Worm (Caenorhabditis elegans) whole organism, early embryonic: ENCODE data around the gene spc-1.

Experiments
- B0310.2 ChIP-seq: sonication (generic microtip); optimal IDR thresholded peaks from 2 replicates; lab custom pipeline; 2016; ENCODE audit warnings: mild to moderate bottlenecking, missing genetic modification characterization, missing compliant biosample characterization
- F13C5.2 ChIP-seq: sonication (generic microtip); optimal IDR thresholded peaks from 2 replicates; lab custom pipeline; 2017; ENCODE audit warnings: mild to moderate bottlenecking, missing genetic modification characterization, inconsistent platforms, missing compliant biosample characterization
- aly-1 ChIP-seq: sonication (generic microtip); optimal IDR thresholded peaks from 2 replicates; lab custom pipeline; 2016; ENCODE audit warnings: missing genetic modification characterization, missing compliant biosample characterization
- ama-1 ChIP-seq: fragments of 150-350 bp; optimal IDR thresholded peaks from 2 replicates; lab custom pipeline; 2014
- ceh-13 ChIP-seq: fragments of 200-800 bp; sonication (Bioruptor generic); optimal IDR thresholded peaks from 2 replicates; lab custom pipeline; 2018; ENCODE audit warnings: mild to moderate bottlenecking, missing genetic modification characterization, missing compliant biosample characterization
- ceh-36 ChIP-seq: sonication (generic microtip); optimal IDR thresholded peaks from 2 replicates; lab custom pipeline; 2016; ENCODE audit warnings: missing genetic modification characterization, inconsistent platforms, missing compliant biosample characterization
- ets-7 ChIP-seq: sonication (generic microtip); optimal IDR thresholded peaks from 2 replicates; lab custom pipeline; 2016; ENCODE audit warnings: missing genotype, missing genetic modification characterization, missing compliant biosample characterization
- flt-1 ChIP-seq: fragments of 200-800 bp; sonication (Bioruptor generic); IDR thresholded peaks from 2 replicates; pipeline ENCODE4 v1.3.6; 2022; ENCODE audit warnings: missing genetic modification characterization, missing compliant biosample characterization
- hmbx-1 ChIP-seq: sonication (generic microtip); optimal IDR thresholded peaks from 2 replicates; lab custom pipeline; 2016; ENCODE audit warnings: mild to moderate bottlenecking, missing genetic modification characterization, missing compliant biosample characterization
- hmg-4 ChIP-seq: fragments of 200-800 bp; sonication (Bioruptor generic); optimal IDR thresholded peaks from 2 replicates; lab custom pipeline; 2018; ENCODE audit warnings: mild to moderate bottlenecking, missing genetic modification characterization, missing compliant biosample characterization
- hnd-1 ChIP-seq: sonication (generic microtip); optimal IDR thresholded peaks from 2 replicates; lab custom pipeline; 2016; ENCODE audit warnings: missing genetic modification characterization, missing compliant biosample characterization
- pes-1 ChIP-seq: fragments of 200-800 bp; sonication (Bioruptor generic); IDR thresholded peaks from 2 replicates; pipeline ENCODE4 v1.3.6; 2022; ENCODE audit warnings: missing genetic modification reagents, missing genetic modification characterization, missing compliant biosample characterization
- scrt-1 ChIP-seq: fragments of 200-800 bp; sonication (Bioruptor generic); IDR thresholded peaks from 2 replicates; pipeline ENCODE4 v1.3.6; 2022; ENCODE audit warnings: missing genetic modification characterization, missing compliant biosample characterization
- sea-1 ChIP-seq: fragments of 200-800 bp; sonication (Bioruptor generic); conservative IDR thresholded peaks from 2 replicates; pipeline ENCODE4 v1.3.6; 2022; ENCODE audit warnings: missing genetic modification characterization, missing compliant biosample characterization
- tbx-11 ChIP-seq: fragments of 200-800 bp; sonication (Bioruptor generic); IDR thresholded peaks from 2 replicates; pipeline ENCODE4 v1.3.6; 2022; ENCODE audit warnings: missing genetic modification characterization, missing compliant biosample characterization
- tbx-37 ChIP-seq: fragments of 200-800 bp; sonication (Bioruptor generic); conservative IDR thresholded peaks from 2 replicates; pipeline ENCODE4 v1.3.6; 2022; ENCODE audit warnings: missing genetic modification reagents, missing genetic modification characterization, missing compliant biosample characterization
- tra-4 ChIP-seq: sonication (generic microtip); optimal IDR thresholded peaks from 2 replicates; lab custom pipeline; 2017; ENCODE audit warnings: missing genetic modification characterization, missing compliant biosample characterization

Gene spc-1

DNA sequence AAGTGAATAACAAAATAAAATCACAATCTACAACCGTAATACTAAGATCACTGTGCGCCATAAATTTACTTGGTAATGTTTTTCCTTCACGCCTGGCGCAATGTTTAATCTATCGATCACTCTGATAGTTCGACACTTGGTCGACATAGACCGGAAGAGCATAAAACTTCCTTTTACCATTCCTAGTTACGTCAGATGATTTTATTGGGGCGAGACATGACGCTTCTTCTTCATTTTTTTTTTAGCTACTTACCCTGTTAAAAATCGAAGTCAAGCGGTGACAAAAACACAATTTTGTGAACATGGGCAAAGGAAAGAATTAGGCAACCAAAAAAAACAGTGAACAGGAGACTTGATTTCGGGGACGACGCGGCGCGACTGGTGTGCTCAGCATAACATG lies 27.7 kb upstream of the spc-1 start:
- TF ChIP-seq hmbx-1 (tag; lab: Kevin White, UChicago) (no peak), hnd-1 (tag; lab: Kevin White, UChicago) (no peak), ceh-13 (GFP tag; lab: Kevin White, UChicago) (no peak), F13C5.2 (tag; lab: Kevin White, UChicago) (no peak), tra-4 (tag; lab: Kevin White, UChicago) (no peak), B0310.2 (tag; lab: Kevin White, UChicago) (no peak), ama-1 (no peak), flt-1 (GFP tag; lab: Robert Waterston, UW) (no peak), ets-7 (tag; lab: Kevin White, UChicago) (no peak), pes-1 (no peak), sea-1 (GFP tag; lab: Robert Waterston, UW) (no peak), hmg-4 (no peak), aly-1 (tag; lab: Kevin White, UChicago) (no peak), scrt-1 (no peak), tbx-37 (no peak), tbx-11 (no peak), ceh-36 (tag; lab: Kevin White, UChicago) (no peak)

DNA sequence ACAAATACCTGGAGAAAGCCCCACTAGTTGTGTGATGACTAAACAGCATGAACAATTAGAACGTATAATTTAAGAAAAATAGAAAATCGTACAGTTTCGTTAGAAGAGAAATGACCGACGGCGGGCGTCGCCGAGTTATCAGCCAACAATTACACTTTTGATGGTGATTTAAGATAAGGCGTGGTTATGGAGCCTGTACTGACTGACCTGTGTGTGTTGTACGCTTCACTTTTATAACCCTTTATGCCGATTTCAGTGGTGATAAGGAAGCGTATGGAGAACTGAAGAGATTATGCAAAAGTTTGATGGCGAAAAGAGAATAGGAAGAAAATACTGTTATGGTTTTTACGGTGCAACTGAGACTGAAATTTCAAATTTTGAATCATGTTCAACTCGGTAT lies 26.3 kb upstream of the spc-1 start:
- TF ChIP-seq scrt-1 (no peak), hmbx-1 (tag; lab: Kevin White, UChicago) (no peak), hmg-4 (no peak), ama-1 (no peak), tbx-37 (no peak), flt-1 (GFP tag; lab: Robert Waterston, UW) (no peak), aly-1 (tag; lab: Kevin White, UChicago) (no peak), ets-7 (tag; lab: Kevin White, UChicago) (no peak), sea-1 (GFP tag; lab: Robert Waterston, UW) (no peak), tbx-11 (no peak), tra-4 (tag; lab: Kevin White, UChicago) (no peak)

DNA sequence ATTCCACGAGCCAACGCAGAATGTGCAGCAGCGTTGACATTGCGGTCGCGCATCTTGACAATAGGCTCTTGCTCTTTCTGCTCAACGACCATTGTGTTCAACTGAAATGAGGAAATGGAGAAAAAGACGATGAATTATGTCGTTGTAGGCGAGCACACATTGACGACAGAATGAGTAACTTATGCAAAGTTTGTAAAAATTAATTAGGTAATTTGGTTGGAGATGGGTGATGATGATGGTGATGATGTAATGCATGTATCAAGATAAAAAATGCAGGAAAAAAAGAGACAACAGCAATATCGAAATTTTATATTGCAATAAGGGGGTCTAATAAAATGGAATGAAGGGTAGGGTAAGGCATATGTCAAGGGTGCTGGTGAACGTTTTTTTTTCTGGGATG lies 25.5 kb upstream of the spc-1 start, which contains the start of gene bbln-1:
Gene bbln-1, minus strand, starts transcription at position 101 of the 400 bp plus-strand sequence.
- TF ChIP-seq tra-4 (tag; lab: Kevin White, UChicago), result no peak
- no peak for TF ChIP-seq sea-1 (GFP tag; lab: Robert Waterston, UW)
- no peak for TF ChIP-seq tbx-37
- no peak for TF ChIP-seq flt-1 (GFP tag; lab: Robert Waterston, UW)
- no peak for TF ChIP-seq ceh-36 (tag; lab: Kevin White, UChicago)
- TF ChIP-seq pes-1, result no peak
- TF ChIP-seq aly-1 (tag; lab: Kevin White, UChicago), result no peak
- TF ChIP-seq ceh-13 (GFP tag; lab: Kevin White, UChicago), result no peak
- TF ChIP-seq tbx-11, result no peak
- no peak for TF ChIP-seq B0310.2 (tag; lab: Kevin White, UChicago)
- no peak for TF ChIP-seq F13C5.2 (tag; lab: Kevin White, UChicago)

DNA sequence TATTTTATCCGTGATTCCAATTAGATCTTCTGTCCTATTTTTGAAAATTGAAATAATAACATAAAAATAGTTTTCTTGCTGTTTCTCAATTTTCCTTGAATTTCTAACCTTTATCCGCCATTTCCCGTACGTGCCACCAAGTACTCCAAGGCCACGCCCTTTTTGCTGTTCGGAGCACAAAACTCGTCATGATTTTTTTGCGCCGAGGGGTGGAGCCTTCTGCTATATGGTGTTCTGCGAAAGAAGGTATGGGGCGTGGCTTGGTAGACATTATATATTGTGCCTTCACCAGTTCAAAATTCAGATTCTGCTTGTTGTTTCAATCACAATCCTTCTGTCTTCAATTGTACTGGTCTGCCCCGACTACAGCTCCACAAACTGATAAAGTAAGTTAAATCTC lies 18.4 kb upstream of the spc-1 start, which contains the start of gene C15C7.4:
Gene C15C7.4, plus strand, starts transcription at position 301 of the 400 bp plus-strand sequence.
- no peak for TF ChIP-seq ceh-36 (tag; lab: Kevin White, UChicago)
- no peak for TF ChIP-seq ama-1
- no peak for TF ChIP-seq hmbx-1 (tag; lab: Kevin White, UChicago)
- TF ChIP-seq flt-1 (GFP tag; lab: Robert Waterston, UW), result no peak
- no peak for TF ChIP-seq hmg-4
- no peak for TF ChIP-seq tbx-11
- TF ChIP-seq scrt-1, result no peak
- no peak for TF ChIP-seq hnd-1 (tag; lab: Kevin White, UChicago)
- TF ChIP-seq tra-4 (tag; lab: Kevin White, UChicago), result no peak
- TF ChIP-seq F13C5.2 (tag; lab: Kevin White, UChicago), result no peak
- TF ChIP-seq B0310.2 (tag; lab: Kevin White, UChicago), result no peak
- TF ChIP-seq tbx-37, result no peak
- no peak for TF ChIP-seq aly-1 (tag; lab: Kevin White, UChicago)
- no peak for TF ChIP-seq pes-1
- TF ChIP-seq ets-7 (tag; lab: Kevin White, UChicago), result no peak
- no peak for TF ChIP-seq ceh-13 (GFP tag; lab: Kevin White, UChicago)

DNA sequence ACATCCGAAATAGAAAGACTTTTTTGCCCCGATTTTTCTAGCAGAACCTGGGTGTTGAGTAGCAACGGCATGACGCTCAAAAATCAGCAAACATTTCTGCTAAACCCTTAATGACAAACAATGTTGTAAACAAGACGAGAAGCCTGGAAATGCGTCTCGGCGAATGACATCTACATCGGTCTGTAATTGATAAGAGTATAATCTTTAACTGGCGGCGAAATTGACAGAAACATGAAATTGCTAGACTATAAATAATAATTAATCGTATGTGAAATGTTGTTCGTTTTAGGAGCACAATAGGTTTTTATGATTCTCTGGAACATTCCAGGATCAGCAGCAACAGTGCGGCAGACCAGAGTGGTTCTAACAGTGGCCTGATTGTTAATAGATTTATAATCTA lies 14.8 kb upstream of the spc-1 start:
- TF ChIP-seq scrt-1, result no peak
- TF ChIP-seq aly-1 (tag; lab: Kevin White, UChicago), result no peak
- TF ChIP-seq ceh-13 (GFP tag; lab: Kevin White, UChicago), result no peak
- no peak for TF ChIP-seq tbx-37
- TF ChIP-seq ceh-36 (tag; lab: Kevin White, UChicago), result no peak
- TF ChIP-seq tra-4 (tag; lab: Kevin White, UChicago), result no peak

DNA sequence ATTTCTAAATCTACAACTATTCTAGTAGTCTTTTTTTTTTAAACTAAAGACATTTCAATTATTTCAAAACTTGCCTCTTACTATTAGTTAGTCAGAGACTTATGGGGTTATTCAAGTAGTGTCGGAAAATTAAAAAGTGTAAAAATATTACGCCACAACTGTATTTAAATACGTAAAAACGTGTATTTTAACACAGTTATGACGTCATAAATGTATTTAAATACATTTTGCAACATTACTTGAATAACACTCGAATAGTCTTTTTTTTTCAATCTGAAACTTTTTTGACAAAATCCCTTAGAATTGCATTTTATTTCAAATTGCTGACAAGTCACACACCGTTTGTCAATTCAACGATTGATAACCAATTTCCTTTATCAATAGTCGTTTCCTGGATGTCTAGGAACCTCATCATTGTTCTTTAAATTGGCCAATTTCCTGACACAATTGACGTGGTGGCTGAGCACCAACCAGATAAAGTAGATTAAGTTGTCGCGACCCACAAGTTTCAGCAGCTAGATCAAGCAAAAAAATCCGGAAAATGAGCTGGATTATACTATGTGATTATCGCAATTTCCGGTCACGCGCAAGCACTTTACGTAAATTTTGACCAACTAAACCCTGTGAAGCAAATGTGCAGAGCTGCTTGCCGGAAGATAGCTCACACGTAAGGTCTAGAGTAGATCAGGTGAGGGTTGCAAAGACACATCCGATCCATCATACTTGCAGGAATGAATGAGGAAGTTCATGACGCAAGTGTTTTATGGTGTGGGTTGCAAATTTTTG lies 12.8 kb upstream of the spc-1 start:
- TF ChIP-seq hnd-1 (tag; lab: Kevin White, UChicago) (no peak), flt-1 (GFP tag; lab: Robert Waterston, UW) (no peak), ama-1 (no peak), tbx-37 (no peak), F13C5.2 (tag; lab: Kevin White, UChicago) (no peak), hmbx-1 (tag; lab: Kevin White, UChicago) (no peak), ceh-13 (GFP tag; lab: Kevin White, UChicago) (no peak), pes-1 (no peak), sea-1 (GFP tag; lab: Robert Waterston, UW) (no peak), aly-1 (tag; lab: Kevin White, UChicago) (no peak), tbx-11 (no peak), scrt-1 (no peak), ceh-36 (tag; lab: Kevin White, UChicago) (no peak), ets-7 (tag; lab: Kevin White, UChicago) (no peak), tra-4 (tag; lab: Kevin White, UChicago) (no peak), hmg-4 (no peak)

DNA sequence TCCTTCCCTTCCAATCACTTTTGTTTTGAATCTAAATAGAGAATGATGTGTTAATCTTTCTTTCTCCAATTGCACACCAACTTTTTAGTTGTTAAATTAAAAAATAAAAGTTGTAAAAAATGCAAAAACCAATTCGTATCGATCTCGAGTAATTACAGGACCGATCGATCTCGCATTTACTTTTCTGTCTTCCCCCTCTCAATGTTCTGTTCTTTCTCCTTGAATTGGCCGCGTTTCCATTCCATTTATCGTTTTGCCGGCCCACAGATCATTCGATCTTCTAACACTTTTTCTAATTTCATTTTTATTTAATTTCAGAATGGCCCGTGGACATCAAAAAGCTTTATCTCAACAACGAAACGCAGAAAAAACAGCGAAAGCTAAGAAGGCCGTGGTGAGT lies 8.3 kb upstream of the spc-1 start, which contains the start of gene K10B3.1:
Gene K10B3.1, plus strand, starts transcription at position 301 of the 400 bp plus-strand sequence.
- TF ChIP-seq F13C5.2 (tag; lab: Kevin White, UChicago), result no peak
- TF ChIP-seq ceh-36 (tag; lab: Kevin White, UChicago), result no peak
- no peak for TF ChIP-seq hmbx-1 (tag; lab: Kevin White, UChicago)
- TF ChIP-seq flt-1 (GFP tag; lab: Robert Waterston, UW), result no peak
- no peak for TF ChIP-seq ceh-13 (GFP tag; lab: Kevin White, UChicago)
- TF ChIP-seq tra-4 (tag; lab: Kevin White, UChicago), result no peak
- no peak for TF ChIP-seq B0310.2 (tag; lab: Kevin White, UChicago)
- no peak for TF ChIP-seq sea-1 (GFP tag; lab: Robert Waterston, UW)
- TF ChIP-seq pes-1, result no peak
- TF ChIP-seq ets-7 (tag; lab: Kevin White, UChicago), result no peak
- TF ChIP-seq scrt-1, result no peak
- no peak for TF ChIP-seq hnd-1 (tag; lab: Kevin White, UChicago)
- TF ChIP-seq ama-1, result no peak
- no peak for TF ChIP-seq tbx-37
- TF ChIP-seq hmg-4, result no peak
- TF ChIP-seq aly-1 (tag; lab: Kevin White, UChicago), result no peak
